Worm (Caenorhabditis elegans) whole organism, late embryonic: Measurements from ENCODE around the gene hpd-1.
A peak's percentile ranks its signal among the peaks of the same experiment; 100 is the strongest.

ENCODE experiments used
- C38D4.7 ChIP-seq: fragments of 200-800 bp; sonication (Bioruptor generic); optimal IDR thresholded peaks from 2 replicates; lab custom pipeline; 2018; ENCODE audit warnings: mild to moderate bottlenecking, missing genetic modification characterization, moderate library complexity, missing compliant biosample characterization
- F13H6.1 ChIP-seq: sonication (generic microtip); optimal IDR thresholded peaks from 2 replicates; lab custom pipeline; 2016; ENCODE audit warnings: missing genetic modification characterization, missing compliant biosample characterization
- ahr-1 ChIP-seq: sonication (generic microtip); optimal IDR thresholded peaks from 2 replicates; lab custom pipeline; 2016; ENCODE audit warnings: missing genetic modification characterization, missing compliant biosample characterization
- ceh-14 ChIP-seq: sonication (generic microtip); optimal IDR thresholded peaks from 2 replicates; lab custom pipeline; 2016; ENCODE audit warnings: missing genotype, missing genetic modification characterization, missing compliant biosample characterization
- ceh-22 ChIP-seq: sonication (generic microtip); optimal IDR thresholded peaks from 2 replicates; lab custom pipeline; 2017; ENCODE audit warnings: missing biosample characterization, missing genetic modification characterization
- ceh-45 ChIP-seq: fragments of 200-800 bp; sonication (Bioruptor generic); IDR thresholded peaks from 2 replicates; pipeline ENCODE4 v1.3.6; 2022; ENCODE audit warnings: missing genetic modification reagents, missing genetic modification characterization, missing compliant biosample characterization
- ceh-48 ChIP-seq: sonication (generic microtip); optimal IDR thresholded peaks from 2 replicates; lab custom pipeline; 2016; ENCODE audit warnings: missing genetic modification characterization, inconsistent platforms, missing compliant biosample characterization
- ceh-9 ChIP-seq: sonication (generic microtip); optimal IDR thresholded peaks from 2 replicates; lab custom pipeline; 2016; ENCODE audit warnings: mild to moderate bottlenecking, missing genetic modification characterization, inconsistent platforms, missing compliant biosample characterization
- dmd-4 ChIP-seq: sonication (generic microtip); optimal IDR thresholded peaks from 2 replicates; lab custom pipeline; 2016; ENCODE audit warnings: borderline replicate concordance, missing genetic modification characterization, missing compliant biosample characterization
- elt-2 ChIP-seq: sonication (generic microtip); optimal IDR thresholded peaks from 2 replicates; lab custom pipeline; 2016; ENCODE audit warnings: missing genetic modification reagents, missing genetic modification characterization, missing compliant biosample characterization
- ets-4 ChIP-seq: sonication (generic microtip); optimal IDR thresholded peaks from 2 replicates; lab custom pipeline; 2016; ENCODE audit warnings: missing genetic modification characterization, missing compliant biosample characterization
- fax-1 ChIP-seq: sonication (generic microtip); optimal IDR thresholded peaks from 2 replicates; lab custom pipeline; 2016; ENCODE audit warnings: missing genotype, missing genetic modification characterization, missing compliant biosample characterization
- fkh-10 ChIP-seq: fragments of 150-350 bp; optimal IDR thresholded peaks from 2 replicates; lab custom pipeline; 2014; ENCODE audit warnings: missing biosample characterization, missing genetic modification reagents, missing genetic modification characterization
- fkh-6 ChIP-seq: sonication (generic microtip); optimal IDR thresholded peaks from 2 replicates; lab custom pipeline; 2016; ENCODE audit warnings: missing genetic modification characterization, missing compliant biosample characterization
- hlh-13 ChIP-seq: fragments of 200-800 bp; sonication (Bioruptor generic); optimal IDR thresholded peaks from 2 replicates; lab custom pipeline; 2018; ENCODE audit warnings: mild to moderate bottlenecking, missing genetic modification characterization, missing compliant biosample characterization
- hlh-6 ChIP-seq: sonication (generic microtip); optimal IDR thresholded peaks from 2 replicates; lab custom pipeline; 2016; ENCODE audit warnings: missing genotype, missing genetic modification characterization, missing compliant biosample characterization
- lim-6 ChIP-seq: sonication (generic microtip); optimal IDR thresholded peaks from 2 replicates; lab custom pipeline; 2016; ENCODE audit warnings: missing genetic modification characterization, missing compliant biosample characterization
- lin-11 ChIP-seq: fragments of 200-800 bp; sonication (Bioruptor generic); optimal IDR thresholded peaks from 2 replicates; lab custom pipeline; 2018; ENCODE audit warnings: mild to moderate bottlenecking, missing genetic modification characterization, missing compliant biosample characterization
- madf-2 ChIP-seq: sonication (generic microtip); optimal IDR thresholded peaks from 2 replicates; lab custom pipeline; 2017; ENCODE audit warnings: missing genetic modification characterization, missing compliant biosample characterization
- nfya-1 ChIP-seq: sonication (generic microtip); optimal IDR thresholded peaks from 2 replicates; lab custom pipeline; 2017; ENCODE audit warnings: missing genetic modification characterization, mild to moderate bottlenecking, missing compliant biosample characterization, antibody characterized with exemption, moderate library complexity
- npax-4 ChIP-seq: sonication (generic microtip); optimal IDR thresholded peaks from 2 replicates; lab custom pipeline; 2016; ENCODE audit warnings: missing genetic modification characterization, missing compliant biosample characterization
- pat-9 ChIP-seq: fragments of 200-800 bp; sonication (Bioruptor generic); optimal IDR thresholded peaks from 2 replicates; lab custom pipeline; 2018; ENCODE audit warnings: mild to moderate bottlenecking, missing genetic modification characterization, moderate library complexity, missing compliant biosample characterization
- pha-2 ChIP-seq: sonication (generic microtip); optimal IDR thresholded peaks from 2 replicates; lab custom pipeline; 2017; ENCODE audit warnings: mild to moderate bottlenecking, missing genetic modification characterization, missing compliant biosample characterization
- pha-4 ChIP-seq: fragments of 150-350 bp; optimal IDR thresholded peaks from 2 replicates; lab custom pipeline; 2018; ENCODE audit warnings: missing biosample characterization, missing genetic modification reagents, missing genetic modification characterization
- pros-1 ChIP-seq: fragments of 150-350 bp; optimal IDR thresholded peaks from 2 replicates; lab custom pipeline; 2014; ENCODE audit warnings: missing biosample characterization, missing genetic modification reagents, missing genetic modification characterization
- rnt-1 ChIP-seq: sonication (generic microtip); optimal IDR thresholded peaks from 2 replicates; lab custom pipeline; 2016; ENCODE audit warnings: missing genetic modification characterization, missing compliant biosample characterization
- sox-2 ChIP-seq: fragments of 200-800 bp; sonication (Bioruptor generic); IDR thresholded peaks from 2 replicates; pipeline ENCODE4 v1.3.6; 2022; ENCODE audit warnings: missing genetic modification reagents, missing genetic modification characterization, missing compliant biosample characterization
- sox-4 ChIP-seq: sonication (generic microtip); optimal IDR thresholded peaks from 2 replicates; lab custom pipeline; 2017; ENCODE audit warnings: mild to moderate bottlenecking, missing genetic modification characterization, inconsistent platforms, missing compliant biosample characterization
- tbx-2 ChIP-seq: sonication (generic microtip); optimal IDR thresholded peaks from 2 replicates; lab custom pipeline; 2016; ENCODE audit warnings: missing genetic modification characterization, missing compliant biosample characterization
- unc-42 ChIP-seq: sonication (generic microtip); optimal IDR thresholded peaks from 2 replicates; lab custom pipeline; 2016; ENCODE audit warnings: missing genotype, missing genetic modification characterization, missing compliant biosample characterization
- unc-55 ChIP-seq: sonication (generic microtip); optimal IDR thresholded peaks from 2 replicates; lab custom pipeline; 2017; ENCODE audit warnings: missing biosample characterization, missing genetic modification reagents, missing genetic modification characterization
- unc-86 ChIP-seq: sonication (generic microtip); optimal IDR thresholded peaks from 2 replicates; lab custom pipeline; 2016; ENCODE audit warnings: missing genetic modification characterization, missing compliant biosample characterization
- zip-5 ChIP-seq: sonication (generic microtip); optimal IDR thresholded peaks from 2 replicates; lab custom pipeline; 2016; ENCODE audit warnings: missing genetic modification characterization, missing compliant biosample characterization

The hpd-1 gene

DNA sequence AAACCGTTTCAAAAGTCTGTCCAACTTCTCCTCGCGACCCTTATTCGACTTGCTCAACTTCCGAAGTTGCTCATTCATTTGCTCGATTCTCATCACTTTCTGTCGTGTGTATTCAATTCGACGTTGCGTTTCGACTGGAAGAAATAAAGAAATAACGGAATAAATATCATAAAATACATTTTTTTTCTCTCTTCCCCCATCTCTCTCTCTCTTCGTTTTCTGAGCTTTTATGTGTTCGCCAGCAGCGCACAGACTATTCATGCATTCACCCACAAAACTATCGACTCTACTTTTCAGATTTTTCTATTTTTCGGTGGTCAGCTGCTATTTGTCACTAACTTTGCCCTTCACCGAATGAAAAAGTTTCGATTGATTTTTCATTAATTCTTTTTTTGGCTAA is 25.0 kb downstream of the hpd-1 start, which contains the start of gene rab-30:
Gene rab-30, plus strand, starts transcription at position 301 of the 400 bp plus-strand sequence.
- TF ChIP-seq madf-2 (tag; lab: Kevin White, UChicago) (no peak), ceh-9 (tag; lab: Kevin White, UChicago) (no peak), ets-4 (no peak)
- TF ChIP-seq, all 69 proteins: peak for 0

DNA sequence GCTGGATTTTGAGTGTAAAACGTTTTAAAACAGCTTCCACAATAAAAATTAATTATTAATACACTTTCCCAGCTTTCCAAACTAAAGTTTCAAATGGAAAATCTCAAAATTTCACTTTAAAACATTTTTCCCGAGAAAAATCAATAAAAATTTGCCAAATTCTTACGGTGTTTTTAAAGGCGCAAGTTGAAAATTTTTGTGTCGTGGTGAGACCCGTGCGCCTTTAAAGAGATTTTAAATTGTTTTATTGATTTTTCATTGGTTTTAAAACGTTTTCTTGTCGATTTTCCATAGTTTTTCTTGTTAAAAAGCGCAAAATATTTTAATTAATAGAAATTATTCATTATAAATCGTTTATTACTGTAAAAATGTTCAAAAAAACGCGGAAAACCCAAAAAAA is 26.6 kb downstream of the hpd-1 start, which contains the start of gene Y45F3A.1:
Gene Y45F3A.1, minus strand, starts transcription at position 12 of the 400 bp plus-strand sequence.
- TF ChIP-seq pha-2 (no peak), F13H6.1 (tag; lab: Kevin White, UChicago) (no peak), dmd-4 (no peak), sox-4 (tag; lab: Kevin White, UChicago) (no peak), zip-5 (tag; lab: Kevin White, UChicago) (no peak), ceh-45 (GFP tag; lab: Robert Waterston, UW) (no peak), pha-4 (tag; lab: Kevin White, UChicago) (no peak), pros-1 (tag; lab: Kevin White, UChicago) (no peak), hlh-13 (GFP tag; lab: Kevin White, UChicago) (no peak), sox-2 (GFP tag; lab: Robert Waterston, UW) (no peak), unc-55 (GFP tag; lab: Kevin White, UChicago) (no peak)

DNA sequence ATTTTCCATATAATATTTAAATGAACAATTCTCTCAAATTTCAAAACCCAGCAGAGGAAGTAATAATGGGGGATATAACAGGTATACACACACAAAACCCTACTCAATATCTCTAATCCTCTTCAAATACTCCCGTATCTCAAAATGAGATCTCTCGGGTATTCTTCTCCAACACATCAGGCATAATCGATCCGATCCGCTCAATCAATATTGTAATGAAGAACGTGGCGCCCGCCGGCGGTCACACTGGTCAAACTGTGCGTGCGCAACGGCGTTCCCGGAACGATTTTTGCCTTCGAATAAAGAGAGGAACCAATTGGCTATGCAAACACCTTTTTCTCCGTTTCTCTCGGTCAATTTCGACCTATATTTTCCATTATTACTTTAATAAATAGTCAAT is 27.2 kb downstream of the hpd-1 start:
- TF ChIP-seq ceh-9 (tag; lab: Kevin White, UChicago) (no peak), ceh-14 (tag; lab: Kevin White, UChicago) (no peak), sox-4 (tag; lab: Kevin White, UChicago) (no peak), unc-42 (tag; lab: Kevin White, UChicago) (no peak), ets-4 (no peak), hlh-6 (no peak), ahr-1 (tag; lab: Kevin White, UChicago) (no peak), fax-1 (no peak), dmd-4 (no peak), C38D4.7 (GFP tag; lab: Kevin White, UChicago) (no peak), npax-4 (tag; lab: Kevin White, UChicago) (no peak), sox-2 (GFP tag; lab: Robert Waterston, UW) (no peak), fkh-10 (GFP tag; lab: Kevin White, UChicago) (no peak), ceh-22 (tag; lab: Kevin White, UChicago) (no peak), fkh-6 (tag; lab: Kevin White, UChicago) (no peak), lin-11 (no peak)

DNA sequence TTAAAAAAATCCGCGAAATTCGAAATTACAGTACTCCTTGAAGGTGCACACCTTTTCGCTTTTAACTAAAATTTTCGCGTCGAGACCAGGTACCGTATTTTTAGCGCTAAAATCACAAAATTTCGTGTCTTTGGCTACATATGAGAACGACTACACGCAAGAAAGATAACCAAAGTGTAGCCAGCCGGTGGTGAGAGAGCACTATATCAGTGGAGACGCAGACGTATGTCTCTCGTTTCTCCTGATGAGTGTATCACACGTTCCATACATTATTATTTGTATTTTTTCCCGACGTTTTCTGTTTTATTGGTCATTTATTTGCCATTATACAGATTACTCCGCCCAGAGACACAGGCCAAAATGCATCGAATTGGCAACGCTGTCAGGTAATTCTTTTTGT is 30.6 kb downstream of the hpd-1 start, which contains the start of gene acdh-11:
Gene acdh-11, plus strand, starts transcription at position 333 of the 400 bp plus-strand sequence.
- no peak for TF ChIP-seq sox-4 (tag; lab: Kevin White, UChicago)
- no peak for TF ChIP-seq rnt-1 (tag; lab: Kevin White, UChicago)
- TF ChIP-seq ceh-45 (GFP tag; lab: Robert Waterston, UW): no peak
- no peak for TF ChIP-seq npax-4 (tag; lab: Kevin White, UChicago)
- TF ChIP-seq zip-5 (tag; lab: Kevin White, UChicago): no peak
- no peak for TF ChIP-seq fax-1
- TF ChIP-seq tbx-2 (tag; lab: Kevin White, UChicago): no peak
- TF ChIP-seq ceh-48 (tag; lab: Kevin White, UChicago): no peak
- peak; percentile 19 for TF ChIP-seq elt-2 (tag; lab: Kevin White, UChicago)
- TF ChIP-seq, all 69 proteins: peak for 1

DNA sequence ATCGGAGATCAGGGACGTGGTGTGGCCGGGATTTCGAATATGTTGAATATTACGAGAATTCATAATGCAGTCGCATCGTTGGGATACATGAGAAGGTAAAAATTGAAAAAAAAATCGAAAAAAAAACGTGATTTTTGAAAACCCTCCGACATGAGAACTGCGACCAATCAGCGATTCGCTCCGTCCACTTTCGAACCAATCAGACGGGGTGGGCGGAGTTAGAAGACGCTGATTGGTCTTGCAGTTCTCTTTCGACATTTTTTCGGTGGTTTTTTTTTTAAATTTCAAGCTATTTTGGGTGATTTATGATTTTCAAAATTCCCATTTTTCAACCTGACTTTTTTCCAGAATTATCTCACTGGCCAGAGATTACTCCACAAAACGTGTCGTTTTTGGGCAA is 33.9 kb downstream of the hpd-1 start:
- TF ChIP-seq nfya-1 (tag; lab: Kevin White, UChicago) (peak; percentile 75), unc-86 (tag; lab: Kevin White, UChicago) (no peak)

DNA sequence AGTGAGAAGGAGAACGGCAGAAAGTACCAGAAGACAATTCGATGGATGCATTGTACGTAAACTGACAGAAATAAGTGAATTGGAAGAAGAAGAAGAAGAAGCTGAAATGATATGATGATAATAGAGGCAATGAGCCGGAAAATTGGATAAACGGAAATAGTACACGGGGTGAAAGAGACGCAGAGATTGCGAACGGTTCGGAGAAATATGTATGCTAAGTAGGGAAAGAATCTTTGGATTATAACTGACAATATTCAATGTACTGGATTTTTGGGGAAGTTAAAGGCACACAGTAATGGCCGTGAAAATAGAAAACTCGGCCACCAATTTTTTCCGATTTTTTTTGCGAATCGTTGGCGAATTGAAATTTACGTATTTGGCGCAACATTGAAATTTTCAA is 40.0 kb downstream of the hpd-1 start, which contains the start of gene Y45F3A.4:
Gene Y45F3A.4, minus strand, starts transcription at position 101 of the 400 bp plus-strand sequence.
- TF ChIP-seq lim-6 (tag; lab: Kevin White, UChicago): no peak
- no peak for TF ChIP-seq pat-9
- no peak for TF ChIP-seq npax-4 (tag; lab: Kevin White, UChicago)
- no peak for TF ChIP-seq ahr-1 (tag; lab: Kevin White, UChicago)
